Worm (Caenorhabditis elegans) whole organism, L3 larva: ENCODE measurements around the gene Y53F4B.20.

Experiments used
- ama-1 ChIP-seq: fragments of 150-350 bp; optimal IDR thresholded peaks from 2 replicates; lab custom pipeline; 2018
- elt-2 ChIP-seq: sonication (generic microtip); optimal IDR thresholded peaks from 2 replicates; lab custom pipeline; 2016; ENCODE audit warnings: missing genetic modification reagents, mild to moderate bottlenecking, missing genetic modification characterization, missing compliant biosample characterization
- fkh-10 ChIP-seq: sonication (generic microtip); optimal IDR thresholded peaks from 2 replicates; lab custom pipeline; 2017; ENCODE audit warnings: missing biosample characterization, missing genetic modification reagents, missing genetic modification characterization
- fos-1 ChIP-seq: fragments of 150-350 bp; optimal IDR thresholded peaks from 2 replicates; lab custom pipeline; 2014; ENCODE audit warnings: missing biosample characterization, missing genetic modification characterization
- lin-39 ChIP-seq: fragments of 150-350 bp; optimal IDR thresholded peaks from 2 replicates; lab custom pipeline; 2018; ENCODE audit warnings: missing biosample characterization, missing genetic modification reagents, missing genetic modification characterization
- nhr-28 ChIP-seq: fragments of 150-350 bp; optimal IDR thresholded peaks from 2 replicates; lab custom pipeline; 2014; ENCODE audit warnings: missing biosample characterization, missing genetic modification characterization
- sea-2 ChIP-seq: fragments of 150-350 bp; sonication (generic microtip); optimal IDR thresholded peaks from 4 replicates; lab custom pipeline; 2014; ENCODE audit warnings: missing biosample characterization, missing genetic modification reagents, missing genetic modification characterization
- zag-1 ChIP-seq: fragments of 150-350 bp; optimal IDR thresholded peaks from 2 replicates; lab custom pipeline; 2014; ENCODE audit warnings: missing biosample characterization, missing genetic modification characterization

- TF ChIP-seq fkh-10 (GFP tag; lab: Kevin White, UChicago), result no peak
- no peak for TF ChIP-seq zag-1 (tag; lab: Kevin White, UChicago)
- no peak for TF ChIP-seq nhr-28 (tag; lab: Kevin White, UChicago)
- TF ChIP-seq lin-39, result no peak
- TF ChIP-seq elt-2, result no peak
- TF ChIP-seq fos-1 (tag; lab: Kevin White, UChicago), result no peak
- TF ChIP-seq ama-1 (lab: Kevin White, UChicago), result no peak
- no peak for TF ChIP-seq sea-2 (GFP tag; lab: Kevin White, UChicago)
Measured at ce11 chrII:15134332-15134731, 50.1 kb downstream of the Y53F4B.20 start, which contains the start of gene Y53F4B.24.
